Fruit fly (Drosophila melanogaster) whole organism, embryonic: ENCODE measurements around the gene phtm.
A peak's percentile ranks its signal among the peaks of the same experiment; 100 is the strongest.

Source experiments
- Abd-B ChIP-seq: fragments of 200-800 bp; sonication (Bioruptor generic); optimal IDR thresholded peaks from 2 replicates; lab custom pipeline; 2018; ENCODE audit warnings: missing biosample characterization, mild to moderate bottlenecking, missing genetic modification characterization, moderate library complexity
- Aef1 ChIP-seq: fragments of 200-800 bp; sonication (Bioruptor generic); IDR thresholded peaks from 3 replicates; pipeline ENCODE4 v1.3.6; 2022; ENCODE audit warnings: missing biosample characterization, missing genetic modification characterization
- CG10147 ChIP-seq: fragments of 200-800 bp; sonication (Bioruptor generic); optimal IDR thresholded peaks from 2 replicates; lab custom pipeline; 2019; ENCODE audit warnings: missing biosample characterization, mild to moderate bottlenecking, missing genetic modification characterization, moderate library complexity
- CG10267 ChIP-seq: fragments of 200-800 bp; sonication (Bioruptor generic); optimal IDR thresholded peaks from 2 replicates; lab custom pipeline; 2018; ENCODE audit warnings: missing biosample characterization, mild to moderate bottlenecking, missing genetic modification characterization, moderate library complexity
- CG10431 ChIP-seq: fragments of 200-800 bp; sonication (Bioruptor generic); optimal IDR thresholded peaks from 3 replicates; lab custom pipeline; 2018; ENCODE audit warnings: missing biosample characterization, mild to moderate bottlenecking, missing genetic modification characterization
- CG10979 ChIP-seq: fragments of 200-800 bp; sonication (Bioruptor generic); optimal IDR thresholded peaks from 2 replicates; lab custom pipeline; 2018; ENCODE audit warnings: missing biosample characterization, mild to moderate bottlenecking, missing genetic modification characterization, moderate library complexity
- CG12104 ChIP-seq: fragments of 200-800 bp; sonication (Bioruptor generic); optimal IDR thresholded peaks from 3 replicates; lab custom pipeline; 2016; ENCODE audit warnings: missing biosample characterization, missing genetic modification characterization
- CG13287 ChIP-seq: fragments of 200-800 bp; sonication (Bioruptor generic); IDR thresholded peaks from 2 replicates; pipeline ENCODE4 v1.3.6; 2022; ENCODE audit warnings: missing biosample characterization, missing genetic modification characterization; ENCODE audit not compliant: partially characterized antibody
- CG13424 ChIP-seq: fragments of 200-800 bp; sonication (Bioruptor generic); optimal IDR thresholded peaks from 2 replicates; lab custom pipeline; 2019; ENCODE audit warnings: missing biosample characterization, mild to moderate bottlenecking, missing genetic modification characterization, moderate library complexity
- CG2116 ChIP-seq: fragments of 200-800 bp; sonication (Bioruptor generic); optimal IDR thresholded peaks from 3 replicates; lab custom pipeline; 2018; ENCODE audit warnings: missing biosample characterization, mild to moderate bottlenecking, missing genetic modification characterization
- CG31441 ChIP-seq: fragments of 200-800 bp; sonication (Bioruptor generic); IDR thresholded peaks from 2 replicates; pipeline ENCODE4 v1.3.6; 2022; ENCODE audit warnings: missing biosample characterization, missing genetic modification characterization
- CG32772 ChIP-seq: fragments of 200-800 bp; sonication (Bioruptor generic); IDR thresholded peaks from 2 replicates; pipeline ENCODE4 v1.3.6; 2022; ENCODE audit warnings: missing biosample characterization, missing genetic modification characterization
- CG34422 ChIP-seq: fragments of 200-800 bp; sonication (Bioruptor generic); IDR thresholded peaks from 3 replicates; pipeline ENCODE4 v1.3.6; 2022; ENCODE audit warnings: missing biosample characterization, missing genetic modification characterization
- CG42726 ChIP-seq: fragments of 200-800 bp; sonication (Bioruptor generic); IDR thresholded peaks from 2 replicates; pipeline ENCODE4 v1.3.6; 2022; ENCODE audit warnings: missing biosample characterization, missing genetic modification characterization; ENCODE audit not compliant: partially characterized antibody
- CG4730 ChIP-seq: fragments of 200-800 bp; sonication (Bioruptor generic); IDR thresholded peaks from 2 replicates; pipeline ENCODE4 v1.3.6; 2022; ENCODE audit warnings: missing biosample characterization, missing genetic modification characterization
- CG8290 ChIP-seq, 3 experiments: fragments of 200-800 bp; sonication (Bioruptor generic); optimal IDR thresholded peaks; 2 replicates each; lab custom pipeline; 2016 to 2019; ENCODE audit warnings: missing biosample characterization in 3 of 3, missing genetic modification characterization in 3 of 3, mild to moderate bottlenecking in 2 of 3, moderate library complexity in 1 of 3
- CG8478 ChIP-seq: fragments of >200 bp; optimal IDR thresholded peaks from 2 replicates; lab custom pipeline; 2018
- CG8924 ChIP-seq: fragments of 200-800 bp; optimal IDR thresholded peaks from 3 replicates; lab custom pipeline; 2019; ENCODE audit warnings: missing biosample characterization, mild to moderate bottlenecking, missing genetic modification characterization, moderate library complexity
- CG8944 ChIP-seq: fragments of 200-800 bp; sonication (Bioruptor generic); optimal IDR thresholded peaks from 3 replicates; lab custom pipeline; 2016; ENCODE audit warnings: missing biosample characterization, missing genetic modification characterization
- CG9609 ChIP-seq: fragments of 200-800 bp; sonication (Bioruptor generic); optimal IDR thresholded peaks from 3 replicates; lab custom pipeline; 2016; ENCODE audit warnings: missing biosample characterization, missing genetic modification characterization
- CG9932 ChIP-seq: fragments of 200-800 bp; sonication (Bioruptor generic); IDR thresholded peaks from 2 replicates; pipeline ENCODE4 v1.3.6; 2022; ENCODE audit warnings: missing biosample characterization, missing genetic modification characterization
- Dip2 ChIP-seq: fragments of 200-800 bp; sonication (Bioruptor generic); IDR thresholded peaks from 2 replicates; pipeline ENCODE4 v1.3.6; 2022; ENCODE audit warnings: missing biosample characterization, missing genetic modification characterization
- Doc3 ChIP-seq: fragments of 200-800 bp; sonication (Bioruptor generic); IDR thresholded peaks from 3 replicates; pipeline ENCODE4 v1.3.6; 2022; ENCODE audit warnings: missing biosample characterization, missing genetic modification characterization; ENCODE audit not compliant: partially characterized antibody
- HHEX ChIP-seq: fragments of 200-800 bp; sonication (Bioruptor generic); optimal IDR thresholded peaks from 3 replicates; lab custom pipeline; 2017; ENCODE audit warnings: missing biosample characterization, mild to moderate bottlenecking, missing genetic modification characterization, missing genetic modification reagents
- Hr3 ChIP-seq: fragments of 200-800 bp; sonication (Bioruptor generic); optimal IDR thresholded peaks from 3 replicates; lab custom pipeline; 2016; ENCODE audit warnings: missing biosample characterization, missing genetic modification characterization
- MBD-R2 ChIP-seq: fragments of 200-800 bp; sonication (Bioruptor generic); IDR thresholded peaks from 2 replicates; pipeline ENCODE4 v1.3.6; 2022; ENCODE audit warnings: missing biosample characterization, missing genetic modification characterization
- MTF-1 ChIP-seq: fragments of 200-800 bp; sonication (Bioruptor generic); optimal IDR thresholded peaks from 2 replicates; lab custom pipeline; 2018; ENCODE audit warnings: missing biosample characterization, mild to moderate bottlenecking, missing genetic modification characterization, borderline replicate concordance
- Med ChIP-seq: fragments of 200-800 bp; sonication (Bioruptor generic); peaks from one replicate; lab custom pipeline; 2016; ENCODE audit warnings: missing biosample characterization, missing genetic modification characterization, mild to moderate bottlenecking, inconsistent platforms, moderate library complexity
- Neu2 ChIP-seq: fragments of 200-800 bp; sonication (Bioruptor generic); optimal IDR thresholded peaks from 3 replicates; lab custom pipeline; 2016; ENCODE audit warnings: missing biosample characterization, missing genetic modification characterization, borderline replicate concordance
- Nf-YC ChIP-seq: fragments of 200-800 bp; optimal IDR thresholded peaks from 3 replicates; lab custom pipeline; 2019; ENCODE audit warnings: missing biosample characterization, mild to moderate bottlenecking, missing genetic modification characterization, moderate library complexity
- PHDP ChIP-seq: fragments of 200-800 bp; sonication (Bioruptor generic); optimal IDR thresholded peaks from 3 replicates; lab custom pipeline; 2018; ENCODE audit warnings: missing biosample characterization, mild to moderate bottlenecking, missing genetic modification characterization, moderate library complexity
- Rfx ChIP-seq: fragments of 200-800 bp; sonication (Bioruptor generic); IDR thresholded peaks from 2 replicates; pipeline ENCODE4 v1.3.6; 2022; ENCODE audit warnings: missing biosample characterization, missing genetic modification characterization
- Scr ChIP-seq: fragments of 200-800 bp; sonication (Bioruptor generic); IDR thresholded peaks from 2 replicates; pipeline ENCODE4 v1.3.6; 2022; ENCODE audit warnings: missing biosample characterization, missing genetic modification characterization; ENCODE audit not compliant: partially characterized antibody
- Sin3A ChIP-seq: fragments of >200 bp; optimal IDR thresholded peaks from 2 replicates; lab custom pipeline; 2018
- ci ChIP-seq: fragments of 200-800 bp; sonication (Bioruptor generic); IDR thresholded peaks from 3 replicates; pipeline ENCODE4 v1.3.6; 2022; ENCODE audit warnings: missing biosample characterization, missing genetic modification characterization
- fd3F ChIP-seq: fragments of 200-800 bp; sonication (Bioruptor generic); optimal IDR thresholded peaks from 2 replicates; lab custom pipeline; 2018; ENCODE audit warnings: missing biosample characterization, mild to moderate bottlenecking, missing genetic modification characterization, moderate library complexity
- hkb ChIP-seq, 2 experiments: fragments of 200-800 bp in 1 of 2; fragments of >200 bp in 1 of 2; sonication (Bioruptor generic) in 1 of 2; IDR thresholded peaks in 1 of 2; optimal IDR thresholded peaks in 1 of 2; 2 replicates each; pipeline versions ENCODE4 v1.3.6 to Lab custom; 2017 to 2022; ENCODE audit warnings: missing biosample characterization in 1 of 2, missing genetic modification characterization in 1 of 2
- lola ChIP-seq, 3 experiments: fragments of >200 bp in 2 of 3; fragments of 200-800 bp in 1 of 3; sonication (Bioruptor generic) in 1 of 3; optimal IDR thresholded peaks; 2 replicates each; lab custom pipeline; 2017 to 2019; ENCODE audit warnings: missing biosample characterization in 3 of 3, missing genetic modification characterization in 3 of 3, mild to moderate bottlenecking in 1 of 3, moderate library complexity in 1 of 3
- mam ChIP-seq: fragments of 200-800 bp; sonication (Bioruptor generic); optimal IDR thresholded peaks from 3 replicates; lab custom pipeline; 2016; ENCODE audit warnings: missing biosample characterization, missing genetic modification characterization
- nom ChIP-seq: fragments of 200-800 bp; sonication (Bioruptor generic); optimal IDR thresholded peaks from 2 replicates; lab custom pipeline; 2017; ENCODE audit warnings: missing biosample characterization, missing genetic modification characterization, mild to moderate bottlenecking, moderate library complexity, missing genetic modification reagents
- pnt ChIP-seq: fragments of 200-800 bp; sonication (Bioruptor generic); optimal IDR thresholded peaks from 3 replicates; lab custom pipeline; 2016; ENCODE audit warnings: missing biosample characterization, missing genetic modification characterization
- ro ChIP-seq: fragments of 200-800 bp; sonication (Bioruptor generic); IDR thresholded peaks from 2 replicates; pipeline ENCODE4 v1.3.6; 2022; ENCODE audit warnings: missing biosample characterization, missing genetic modification characterization
- sisA ChIP-seq: fragments of 200-800 bp; sonication (Bioruptor generic); IDR thresholded peaks from 2 replicates; pipeline ENCODE4 v1.3.6; 2022; ENCODE audit warnings: missing biosample characterization, missing genetic modification characterization
- sug ChIP-seq: fragments of 200-800 bp; optimal IDR thresholded peaks from 2 replicates; lab custom pipeline; 2019; ENCODE audit warnings: missing biosample characterization, mild to moderate bottlenecking, missing genetic modification characterization, moderate library complexity
- ttk ChIP-seq: fragments of 200-800 bp; sonication (Bioruptor generic); IDR thresholded peaks from 2 replicates; pipeline ENCODE4 v2.1.2; 2022; ENCODE audit warnings: missing biosample characterization, missing genetic modification characterization
- tx ChIP-seq: fragments of 200-800 bp; sonication (Bioruptor generic); optimal IDR thresholded peaks from 2 replicates; lab custom pipeline; 2016; ENCODE audit warnings: missing biosample characterization, missing genetic modification characterization
- unpg ChIP-seq: fragments of 200-800 bp; sonication (Bioruptor generic); optimal IDR thresholded peaks from 3 replicates; lab custom pipeline; 2018; ENCODE audit warnings: missing biosample characterization, mild to moderate bottlenecking, missing genetic modification characterization, moderate library complexity

The phtm gene

DNA sequence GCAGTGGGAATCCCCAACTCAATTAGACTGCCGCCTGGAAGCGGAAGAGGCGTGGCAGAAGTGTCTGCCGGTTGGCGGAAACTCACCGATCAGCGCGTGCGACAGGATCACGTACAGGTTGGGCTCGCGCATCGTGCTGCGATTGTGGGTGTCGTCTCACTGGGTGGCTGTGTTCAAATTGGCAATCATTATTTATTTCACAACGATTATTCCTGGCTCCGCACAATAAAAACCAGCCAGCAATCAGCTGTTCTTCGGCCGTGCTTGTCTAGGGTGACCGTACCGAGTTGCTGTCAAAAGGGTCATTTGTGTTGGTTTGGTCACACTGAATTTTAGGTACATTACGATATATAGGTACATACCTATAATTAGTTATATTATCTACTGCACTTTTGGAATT is 28.6 kb upstream of the phtm start, which contains the start of gene CG6659 (continued):
- TF ChIP-seq Doc3 (GFP tag; lab: Robert Waterston, UW) (peak; percentile 16; the same call in 1 of the 3 replicates), CG34422 (GFP tag; lab: Robert Waterston, UW) (0 out of 3 replicates have a peak, but pooled peaks have one; percentile 33)
- TF ChIP-seq, all 482 proteins: peak for 22

DNA sequence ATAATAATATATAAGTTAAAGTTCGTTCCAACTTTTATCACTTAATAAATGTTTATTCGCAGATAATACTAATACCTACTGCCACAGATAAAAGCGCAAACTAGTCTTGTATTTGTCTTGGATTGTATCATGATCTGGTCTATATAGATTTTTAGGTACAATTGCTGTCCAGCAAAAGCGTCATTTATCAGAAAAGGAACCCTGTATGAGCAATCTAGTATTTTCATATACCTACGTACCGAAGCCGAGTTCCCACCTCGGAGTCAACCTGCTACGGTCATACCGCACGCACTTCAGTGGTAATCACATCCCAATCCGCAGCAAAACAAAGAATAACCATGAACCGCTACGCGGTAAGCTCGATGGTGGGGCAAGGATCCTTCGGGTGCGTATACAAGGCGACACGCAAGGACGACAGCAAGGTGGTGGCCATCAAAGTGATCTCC is 28.0 kb upstream of the phtm start, which contains the start of gene fu:
Gene fu, plus strand, starts transcription at position 254 of the 446 bp plus-strand sequence.
- no peak for TF ChIP-seq Abd-B (GFP tag; lab: Kevin White, UChicago)
- TF ChIP-seq CG13287 (GFP tag; lab: Robert Waterston, UW), result peak; percentile 10; the same call in 1 of the 2 replicates
- TF ChIP-seq Nf-YC, result peak; percentile 43
- TF ChIP-seq hkb (optimal IDR thresholded peaks at IDR 0.05; lab: Kevin White, UChicago), result no peak
- TF ChIP-seq hkb (GFP tag; IDR thresholded peaks at IDR 0.05; lab: Robert Waterston, UW), result no peak
- peak; percentile 39 for TF ChIP-seq CG2116
- TF ChIP-seq ro (GFP tag; lab: Robert Waterston, UW), result no peak
- TF ChIP-seq Aef1 (GFP tag; lab: Robert Waterston, UW), result no peak
- TF ChIP-seq CG9609 (GFP tag; lab: Kevin White, UChicago), result no peak
- no peak for TF ChIP-seq fd3F (GFP tag; lab: Kevin White, UChicago)
- peak; percentile 1 for TF ChIP-seq CG10979
- TF ChIP-seq CG8290 (GFP tag; optimal IDR thresholded peaks at IDR 0.05; lab: Kevin White, UChicago), result no peak
- TF ChIP-seq CG8290 (tag; optimal IDR thresholded peaks at IDR 0.05; lab: Kevin White, UChicago), result no peak
- peak; percentile 99 for TF ChIP-seq Neu2 (GFP tag; lab: Kevin White, UChicago)
- no peak for TF ChIP-seq CG8478
- TF ChIP-seq ttk (GFP tag; lab: Robert Waterston, UW), result no peak
- TF ChIP-seq nom (GFP tag; lab: Kevin White, UChicago), result peak; percentile 19
- TF ChIP-seq CG8944 (GFP tag; lab: Kevin White, UChicago), result no peak
- TF ChIP-seq mam (GFP tag; lab: Kevin White, UChicago), result peak; percentile 21
- TF ChIP-seq Dip2 (GFP tag; lab: Robert Waterston, UW), result no peak
- no peak for TF ChIP-seq Sin3A (lab: Kevin White, UChicago)
- peak; percentile 69 for TF ChIP-seq Med (GFP tag; lab: Kevin White, UChicago)
- TF ChIP-seq CG10267 (tag; lab: Kevin White, UChicago), result peak; percentile 47
- no peak for TF ChIP-seq CG4730
- TF ChIP-seq MTF-1 (GFP tag; lab: Kevin White, UChicago), result no peak
- TF ChIP-seq CG31441 (GFP tag; lab: Robert Waterston, UW), result peak; percentile 54
- TF ChIP-seq ci, result peak; percentile 39; the same call in 1 of the 3 replicates
- TF ChIP-seq MBD-R2 (GFP tag; lab: Robert Waterston, UW), result peak; percentile 74
- TF ChIP-seq pnt (GFP tag; lab: Kevin White, UChicago), result no peak
- TF ChIP-seq CG8924 (tag; lab: Kevin White, UChicago), result peak; percentile 53
- TF ChIP-seq CG13424 (tag; lab: Kevin White, UChicago), result peak; percentile 47
- peak; percentile 23; the same call in 1 of the 2 replicates for TF ChIP-seq Rfx (GFP tag; lab: Robert Waterston, UW)
- peak; percentile 10 for TF ChIP-seq CG10147 (GFP tag; lab: Kevin White, UChicago)
- peak; percentile 29 for TF ChIP-seq sug (tag; lab: Kevin White, UChicago)
- peak in 1 of 3 experiments; percentile 25 for TF ChIP-seq lola (GFP tag; optimal IDR thresholded peaks at IDR 0.05; lab: Kevin White, UChicago)
- TF ChIP-seq unpg (GFP tag; lab: Kevin White, UChicago), result peak; percentile 27
- no peak for TF ChIP-seq tx
- no peak for TF ChIP-seq sisA (GFP tag; lab: Robert Waterston, UW)
- TF ChIP-seq Scr, result no peak
- TF ChIP-seq CG12104, result no peak
- no peak for TF ChIP-seq CG42726 (GFP tag; lab: Robert Waterston, UW)
- TF ChIP-seq HHEX (GFP tag; lab: Kevin White, UChicago), result no peak
- TF ChIP-seq CG32772 (GFP tag; lab: Robert Waterston, UW), result no peak
- peak; percentile 12 for TF ChIP-seq CG10431 (GFP tag; lab: Kevin White, UChicago)
- TF ChIP-seq PHDP (tag; lab: Kevin White, UChicago), result peak; percentile 10
- TF ChIP-seq Hr3 (GFP tag; lab: Kevin White, UChicago), result peak; percentile 2
- peak; percentile 38; the same call in 1 of the 2 replicates for TF ChIP-seq CG9932 (GFP tag; lab: Robert Waterston, UW)
